Worm (Caenorhabditis elegans): ENCODE results near the gene acs-9.
"Not testable (repeated sequence)": the region's sequence is repeated elsewhere in the genome, so short reads cannot be mapped to it uniquely, and the experiment has no call there.

acs-9 gene

DNA sequence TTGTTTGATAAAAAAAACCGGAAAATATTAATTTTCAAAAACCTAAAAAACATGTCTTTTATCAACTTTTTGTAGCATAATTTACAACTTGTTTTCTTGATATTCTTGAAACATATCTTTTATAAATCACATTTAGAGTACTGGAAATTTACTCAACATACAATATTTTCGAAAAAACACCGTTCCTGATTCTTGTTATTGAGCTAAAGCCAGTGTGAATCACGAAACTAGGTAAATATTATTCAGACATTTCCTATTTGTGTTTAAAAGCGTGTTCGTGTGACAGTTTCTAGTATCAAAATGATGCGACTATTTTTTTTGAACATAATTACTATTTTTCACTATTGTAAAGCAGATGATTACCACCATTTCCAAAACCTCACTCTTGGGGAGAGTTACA, 43.3 kb upstream of the acs-9 start, which contains the start of gene C30E1.4:
Gene C30E1.4 (plus strand): TSS at position 301 of the 400 bp plus-strand sequence.
- TF ChIP-seq snpc-1.3 (tag; optimal IDR thresholded peaks at IDR 0.05; ENCODE audit: insufficient read depth) (no peak), hmg-20 (GFP tag; IDR thresholded peaks at IDR 0.05) (no peak), nhr-120 (GFP tag; IDR thresholded peaks at IDR 0.05) (no peak), lin-40 (tag; optimal IDR thresholded peaks at IDR 0.05) (no peak), F37B4.10 (GFP tag; IDR thresholded peaks at IDR 0.05) (no peak), attf-6 (GFP tag; IDR thresholded peaks at IDR 0.05) (no peak), ztf-18 (tag; optimal IDR thresholded peaks at IDR 0.05) (no peak), attf-5 (GFP tag; optimal IDR thresholded peaks at IDR 0.05) (no peak), dox-1 (GFP tag; IDR thresholded peaks at IDR 0.05) (no peak), T07F8.4 (tag; optimal IDR thresholded peaks at IDR 0.05) (no peak), efl-1 (GFP tag; optimal IDR thresholded peaks at IDR 0.05) (no peak), F23B12.7 (tag; optimal IDR thresholded peaks at IDR 0.05; ENCODE audit: insufficient read depth) (no peak), snpc-4 (GFP tag; optimal IDR thresholded peaks at IDR 0.05) (no peak), snpc-4 (tag; optimal IDR thresholded peaks at IDR 0.05) (no peak), him-1 (tag; optimal IDR thresholded peaks at IDR 0.05) (no peak)

DNA sequence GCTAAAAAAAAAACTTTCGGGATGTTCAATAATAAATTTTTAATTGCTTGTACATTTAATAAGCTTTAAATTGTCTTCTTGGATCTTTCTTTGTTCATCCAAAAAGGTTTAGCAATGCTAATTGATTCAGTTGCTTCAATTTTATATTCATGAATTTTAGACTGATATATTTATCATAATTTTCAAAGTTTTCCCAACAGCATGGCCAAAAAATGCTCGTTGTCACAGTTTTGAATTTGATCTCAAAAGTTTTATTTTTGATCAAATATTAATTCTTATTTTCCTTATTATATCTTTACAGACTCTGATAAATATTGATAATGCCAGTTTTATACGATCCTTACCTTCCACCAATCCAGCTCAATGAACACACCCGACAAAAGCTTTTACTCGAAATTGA, 41.2 kb upstream of the acs-9 start, which contains the start of gene fbxb-114:
Gene fbxb-114 (plus strand): TSS at position 301 of the 400 bp plus-strand sequence.
- TF ChIP-seq efl-1 (GFP tag; optimal IDR thresholded peaks at IDR 0.05): no peak
- no peak for TF ChIP-seq madf-10 (tag; optimal IDR thresholded peaks at IDR 0.05)
- no peak for TF ChIP-seq lin-40 (tag; optimal IDR thresholded peaks at IDR 0.05)
- no peak for TF ChIP-seq mcd-1 (GFP tag; IDR thresholded peaks at IDR 0.05)
- no peak for TF ChIP-seq mel-28 (tag; optimal IDR thresholded peaks at IDR 0.05; ENCODE audit: borderline replicate concordance)
- no peak for TF ChIP-seq K11D2.4 (GFP tag; IDR thresholded peaks at IDR 0.05)
- no peak for TF ChIP-seq akir-1 (GFP tag; optimal IDR thresholded peaks at IDR 0.05)
- no peak for TF ChIP-seq ekl-4 (GFP tag; IDR thresholded peaks at IDR 0.05)
- no peak for TF ChIP-seq cebp-2 (GFP tag; IDR thresholded peaks at IDR 0.05)
- no peak for TF ChIP-seq ceh-91 (GFP tag; IDR thresholded peaks at IDR 0.05)
- no peak for TF ChIP-seq nhr-120 (GFP tag; IDR thresholded peaks at IDR 0.05)
- TF ChIP-seq him-1 (tag; optimal IDR thresholded peaks at IDR 0.05): no peak
- TF ChIP-seq hmg-20 (GFP tag; IDR thresholded peaks at IDR 0.05): no peak
- TF ChIP-seq dpff-1 (tag; optimal IDR thresholded peaks at IDR 0.05): no peak
- no peak for TF ChIP-seq sptf-2 (GFP tag; optimal IDR thresholded peaks at IDR 0.05)
- no peak for TF ChIP-seq lir-1 (GFP tag; conservative IDR thresholded peaks at IDR 0.05)
- no peak for TF ChIP-seq lin-54 (GFP tag; optimal IDR thresholded peaks at IDR 0.05)
- no peak for TF ChIP-seq xnd-1 (tag; optimal IDR thresholded peaks at IDR 0.05)
- TF ChIP-seq chd-7 (tag; optimal IDR thresholded peaks at IDR 0.05): no peak

DNA sequence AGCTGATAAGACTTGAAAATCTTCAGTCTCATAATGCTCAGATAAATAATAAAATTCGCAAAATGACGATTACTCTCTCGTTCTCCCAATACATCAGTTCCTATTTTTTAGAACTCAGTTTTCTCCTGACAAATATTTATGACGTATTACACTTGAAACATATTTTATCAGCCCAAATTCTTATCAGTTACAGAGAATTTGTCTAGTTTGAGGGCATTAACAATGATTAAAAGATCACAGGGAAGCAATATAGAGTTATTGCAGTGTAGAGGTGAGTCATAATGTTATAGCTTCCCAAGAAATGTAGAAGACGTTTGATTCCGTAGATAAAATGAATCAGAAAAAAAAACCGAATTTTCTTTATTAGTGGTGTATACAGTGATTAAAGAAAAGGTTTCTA, 39.1 kb upstream of the acs-9 start:
- TF ChIP-seq nhr-80 (tag; optimal IDR thresholded peaks at IDR 0.05) (peak; percentile 50), Y53G8AR.9 (GFP tag; conservative IDR thresholded peaks at IDR 0.05) (no peak)

DNA sequence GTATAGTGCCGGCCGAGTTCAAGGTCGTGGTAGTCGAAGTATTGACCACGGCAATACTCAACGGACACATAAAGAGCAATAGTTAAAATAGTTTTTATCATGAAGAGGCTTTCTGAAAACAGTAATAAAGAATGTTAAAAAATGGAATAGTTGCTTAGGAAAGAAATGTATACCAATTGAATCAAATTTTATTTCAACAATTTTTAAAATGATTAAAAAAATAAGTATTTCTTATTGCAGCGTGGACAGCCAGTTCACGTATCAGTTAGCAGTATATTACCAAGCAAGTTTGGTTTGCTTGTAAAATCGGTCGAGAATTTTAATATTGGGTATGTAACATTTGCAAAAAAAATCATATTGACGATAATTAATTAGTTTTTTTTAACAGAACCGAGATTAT, 33.3 kb upstream of the acs-9 start, which contains the start of gene F39F10.5:
Gene F39F10.5 (minus strand): TSS at position 101 of the 400 bp plus-strand sequence.
- not testable (repeated sequence) for TF ChIP-seq hlh-26 (GFP tag; conservative IDR thresholded peaks at IDR 0.05); madf-10 (tag; optimal IDR thresholded peaks at IDR 0.05); snpc-3.4 (tag; optimal IDR thresholded peaks at IDR 0.05)
